Worm (Caenorhabditis elegans) whole organism, midembryonic: ENCODE measurements around the gene R144.10.

Experiments used
- flt-1 ChIP-seq: fragments of 200-800 bp; sonication (Bioruptor generic); IDR thresholded peaks from 2 replicates; pipeline ENCODE4 v1.3.6; 2022; ENCODE audit warnings: missing genetic modification characterization, missing compliant biosample characterization
- klf-2 ChIP-seq: fragments of 200-800 bp; sonication (Bioruptor generic); conservative IDR thresholded peaks from 2 replicates; pipeline ENCODE4 v1.3.6; 2022; ENCODE audit warnings: missing genetic modification reagents, missing genetic modification characterization, missing compliant biosample characterization
- tab-1 ChIP-seq: fragments of 200-800 bp; sonication (Bioruptor generic); IDR thresholded peaks from 2 replicates; pipeline ENCODE4 v1.3.6; 2022; ENCODE audit warnings: missing genetic modification characterization, missing compliant biosample characterization

- TF ChIP-seq flt-1 (no peak), klf-2 (no peak), tab-1 (GFP tag; lab: Robert Waterston, UW) (no peak)
Observed at ce11 chrIII:5008730-5009129, 6.6 kb upstream of the R144.10 start, which contains the start of gene R144.11.
